Fruit fly (Drosophila melanogaster) Kc167 (cell line): ENCODE measurements around the gene Grip84.

Experiments used
- Myc ChIP-seq: fragments of >200 bp; optimal IDR thresholded peaks from 2 replicates; lab custom pipeline; 2017; ENCODE audit warnings: missing external identifiers
- Sin3A ChIP-seq: fragments of >200 bp; optimal IDR thresholded peaks from 2 replicates; lab custom pipeline; 2018; ENCODE audit warnings: missing external identifiers
- h ChIP-seq: fragments of >200 bp; optimal IDR thresholded peaks from 3 replicates; lab custom pipeline; 2018; ENCODE audit warnings: missing external identifiers
- insv ChIP-seq: fragments of >200 bp; optimal IDR thresholded peaks from 3 replicates; lab custom pipeline; 2018; ENCODE audit warnings: missing external identifiers
- psq ChIP-seq: fragments of >200 bp; optimal IDR thresholded peaks from 2 replicates; lab custom pipeline; 2017; ENCODE audit warnings: missing external identifiers
- ttk ChIP-seq: sonication (Bioruptor generic); optimal IDR thresholded peaks from 2 replicates; lab custom pipeline; 2017; ENCODE audit warnings: missing external identifiers

Grip84 gene

dm6 chrX:19520376-19520775 lies 45.2 kb downstream of the Grip84 start:
- TF ChIP-seq insv = no peak
- TF ChIP-seq Myc (lab: Kevin White, UChicago) = no peak
- TF ChIP-seq ttk (lab: Kevin White, UChicago) = no peak
- TF ChIP-seq Sin3A (lab: Kevin White, UChicago) = no peak
- no peak for TF ChIP-seq psq
- no peak for TF ChIP-seq h (lab: Kevin White, UChicago)

- TF ChIP-seq ttk (lab: Kevin White, UChicago) (no peak), insv (no peak), psq (no peak), h (lab: Kevin White, UChicago) (no peak), Sin3A (lab: Kevin White, UChicago) (no peak), Myc (lab: Kevin White, UChicago) (no peak)
These were observed 55.4 kb downstream of the Grip84 start for dm6 chrX:19510204-19510603.
